Worm (Caenorhabditis elegans) whole organism, L1 larva: ENCODE data around the gene R04E5.9.
A peak's percentile ranks its signal among the peaks of the same experiment; 100 is the strongest.

Source experiments
- C04F5.9 ChIP-seq: sonication (generic microtip); optimal IDR thresholded peaks from 2 replicates; lab custom pipeline; 2016; ENCODE audit warnings: missing genetic modification characterization, missing compliant biosample characterization
- aha-1 ChIP-seq: fragments of 150-350 bp; optimal IDR thresholded peaks from 2 replicates; lab custom pipeline; 2014; ENCODE audit warnings: missing biosample characterization, missing genetic modification characterization
- aly-2 ChIP-seq: fragments of 150-350 bp; optimal IDR thresholded peaks from 2 replicates; lab custom pipeline; 2014; ENCODE audit warnings: missing biosample characterization, missing genetic modification characterization
- blmp-1 ChIP-seq: fragments of 150-350 bp; optimal IDR thresholded peaks from 2 replicates; lab custom pipeline; 2014; ENCODE audit warnings: missing biosample characterization, missing genetic modification characterization
- ceh-8 ChIP-seq: fragments of 200-800 bp; sonication (Bioruptor generic); optimal IDR thresholded peaks from 2 replicates; lab custom pipeline; 2018; ENCODE audit warnings: mild to moderate bottlenecking, missing genetic modification characterization, moderate library complexity, missing compliant biosample characterization
- ces-1 ChIP-seq: fragments of 150-350 bp; optimal IDR thresholded peaks from 2 replicates; lab custom pipeline; 2014; ENCODE audit warnings: missing biosample characterization, missing genetic modification reagents, missing genetic modification characterization
- dpl-1 ChIP-seq, 3 experiments: fragments of 150-350 bp in 2 of 3; sonication (generic microtip) in 1 of 3; optimal IDR thresholded peaks; 2 replicates each; lab custom pipeline; 2014 to 2017; ENCODE audit warnings: missing biosample characterization in 3 of 3, missing genetic modification characterization in 3 of 3, missing genetic modification reagents in 3 of 3
- dsc-1 ChIP-seq: sonication (generic microtip); optimal IDR thresholded peaks from 2 replicates; lab custom pipeline; 2016; ENCODE audit warnings: mild to moderate bottlenecking, missing genetic modification characterization, missing compliant biosample characterization
- efl-1 ChIP-seq, 4 experiments: fragments of 150-350 bp; optimal IDR thresholded peaks in 3 of 4; peaks in 1 of 4; 1 replicate in 1 of 4; 2 replicates in 3 of 4; lab custom pipeline; 2014; ENCODE audit warnings: missing biosample characterization in 2 of 4, missing genetic modification characterization in 2 of 4, missing genetic modification reagents in 2 of 4
- egl-27 ChIP-seq, 2 experiments: fragments of 150-350 bp in 1 of 2; sonication (generic microtip); optimal IDR thresholded peaks; 3 replicates each; lab custom pipeline; 2017 to 2018; ENCODE audit warnings: missing biosample characterization in 2 of 2, missing genetic modification characterization in 2 of 2, missing genetic modification reagents in 2 of 2
- elt-2 ChIP-seq: sonication (generic microtip); optimal IDR thresholded peaks from 2 replicates; lab custom pipeline; 2016; ENCODE audit warnings: missing genetic modification characterization, mild to moderate bottlenecking, inconsistent platforms, missing compliant biosample characterization, missing genetic modification reagents
- elt-3 ChIP-seq, 6 experiments: fragments of 150-350 bp in 1 of 6; sonication (generic microtip); optimal IDR thresholded peaks; 2 replicates each; lab custom pipeline; 2017 to 2018; ENCODE audit warnings: missing biosample characterization in 6 of 6, missing genetic modification characterization in 6 of 6, inconsistent platforms in 1 of 6
- fkh-4 ChIP-seq: sonication (generic microtip); optimal IDR thresholded peaks from 2 replicates; lab custom pipeline; 2016; ENCODE audit warnings: missing compliant biosample characterization, missing genetic modification characterization, borderline replicate concordance
- fos-1 ChIP-seq: fragments of 150-350 bp; optimal IDR thresholded peaks from 2 replicates; lab custom pipeline; 2014; ENCODE audit warnings: missing biosample characterization, missing genetic modification characterization
- hlh-4 ChIP-seq: sonication (generic microtip); optimal IDR thresholded peaks from 2 replicates; lab custom pipeline; 2016; ENCODE audit warnings: mild to moderate bottlenecking, missing genetic modification characterization, missing compliant biosample characterization
- hpl-2 ChIP-seq: fragments of 150-350 bp; optimal IDR thresholded peaks from 2 replicates; lab custom pipeline; 2014; ENCODE audit warnings: missing biosample characterization, missing genetic modification reagents, missing genetic modification characterization
- jun-1 ChIP-seq: fragments of 150-350 bp; optimal IDR thresholded peaks from 2 replicates; lab custom pipeline; 2014; ENCODE audit warnings: missing biosample characterization, missing genetic modification reagents, missing genetic modification characterization
- lin-14 ChIP-seq: fragments of 200-800 bp; sonication (Bioruptor generic); optimal IDR thresholded peaks from 2 replicates; lab custom pipeline; 2018; ENCODE audit warnings: mild to moderate bottlenecking, missing genetic modification characterization, moderate library complexity, missing compliant biosample characterization
- lin-15B ChIP-seq: fragments of 150-350 bp; sonication (generic microtip); optimal IDR thresholded peaks from 3 replicates; lab custom pipeline; 2014; ENCODE audit warnings: missing biosample characterization, missing genetic modification characterization
- lin-35 ChIP-seq, 2 experiments: fragments of 150-350 bp; optimal IDR thresholded peaks; 2 replicates each; lab custom pipeline; 2014; ENCODE audit warnings: missing biosample characterization in 2 of 2, missing genetic modification characterization in 2 of 2, missing genetic modification reagents in 2 of 2
- lir-3 ChIP-seq: sonication (generic microtip); optimal IDR thresholded peaks from 2 replicates; lab custom pipeline; 2016; ENCODE audit warnings: mild to moderate bottlenecking, missing genetic modification characterization, moderate library complexity, missing compliant biosample characterization; ENCODE audit not compliant: poor library complexity
- mef-2 ChIP-seq: fragments of 150-350 bp; optimal IDR thresholded peaks from 2 replicates; lab custom pipeline; 2014; ENCODE audit warnings: missing biosample characterization, missing genetic modification characterization
- nhr-19 ChIP-seq: fragments of 200-800 bp; sonication (Bioruptor generic); conservative IDR thresholded peaks from 2 replicates; pipeline ENCODE4 v1.3.6; 2022; ENCODE audit warnings: missing genetic modification characterization, missing compliant biosample characterization
- nhr-28 ChIP-seq: fragments of 150-350 bp; optimal IDR thresholded peaks from 2 replicates; lab custom pipeline; 2014; ENCODE audit warnings: missing biosample characterization, missing genetic modification characterization
- nhr-77 ChIP-seq: fragments of 150-350 bp; optimal IDR thresholded peaks from 2 replicates; lab custom pipeline; 2014; ENCODE audit warnings: missing biosample characterization, missing genetic modification characterization
- nhr-85 ChIP-seq: sonication (generic microtip); peaks from one replicate; lab custom pipeline; 2016; ENCODE audit warnings: missing genetic modification characterization, inconsistent platforms, missing compliant biosample characterization
- nhr-90 ChIP-seq: sonication (generic microtip); optimal IDR thresholded peaks from 2 replicates; lab custom pipeline; 2016; ENCODE audit warnings: mild to moderate bottlenecking, missing genetic modification characterization, missing compliant biosample characterization; ENCODE audit not compliant: poor library complexity
- pag-3 ChIP-seq: sonication (generic microtip); optimal IDR thresholded peaks from 2 replicates; lab custom pipeline; 2017; ENCODE audit warnings: missing genetic modification characterization, mild to moderate bottlenecking, missing compliant biosample characterization, antibody characterized with exemption, borderline replicate concordance; ENCODE audit not compliant: insufficient read depth
- pax-3 ChIP-seq: fragments of 200-800 bp; sonication (Bioruptor generic); optimal IDR thresholded peaks from 2 replicates; lab custom pipeline; 2018; ENCODE audit warnings: mild to moderate bottlenecking, missing genetic modification characterization, moderate library complexity, missing compliant biosample characterization
- pqm-1 ChIP-seq: sonication (generic microtip); optimal IDR thresholded peaks from 3 replicates; lab custom pipeline; 2017; ENCODE audit warnings: missing biosample characterization, missing genetic modification characterization
- skn-1 ChIP-seq: fragments of 150-350 bp; optimal IDR thresholded peaks from 2 replicates; lab custom pipeline; 2014; ENCODE audit warnings: missing biosample characterization, missing genetic modification characterization
- snpc-4 ChIP-seq: fragments of 150-350 bp; optimal IDR thresholded peaks from 2 replicates; lab custom pipeline; 2014; ENCODE audit warnings: missing biosample characterization, missing genetic modification characterization
- snu-23 ChIP-seq: sonication (generic microtip); optimal IDR thresholded peaks from 2 replicates; lab custom pipeline; 2016; ENCODE audit warnings: missing genetic modification characterization, missing compliant biosample characterization
- swsn-7 ChIP-seq: sonication (generic microtip); optimal IDR thresholded peaks from 2 replicates; lab custom pipeline; 2016; ENCODE audit warnings: missing genetic modification characterization, missing compliant biosample characterization
- tbx-2 ChIP-seq: sonication (generic microtip); optimal IDR thresholded peaks from 2 replicates; lab custom pipeline; 2016; ENCODE audit warnings: missing genetic modification characterization, missing compliant biosample characterization
- tlp-1 ChIP-seq: fragments of 150-350 bp; optimal IDR thresholded peaks from 2 replicates; lab custom pipeline; 2014; ENCODE audit warnings: missing biosample characterization, missing genetic modification characterization
- unc-30 ChIP-seq: sonication (generic microtip); optimal IDR thresholded peaks from 2 replicates; lab custom pipeline; 2017; ENCODE audit warnings: missing biosample characterization, missing genetic modification characterization
- unc-62 ChIP-seq: fragments of 150-350 bp; optimal IDR thresholded peaks from 2 replicates; lab custom pipeline; 2014; ENCODE audit warnings: missing biosample characterization, missing genetic modification reagents, missing genetic modification characterization
- unc-98 ChIP-seq: fragments of 200-800 bp; sonication (Bioruptor generic); IDR thresholded peaks from 2 replicates; pipeline ENCODE4 v1.3.6; 2022; ENCODE audit warnings: missing genetic modification characterization, missing compliant biosample characterization

The R04E5.9 gene

DNA sequence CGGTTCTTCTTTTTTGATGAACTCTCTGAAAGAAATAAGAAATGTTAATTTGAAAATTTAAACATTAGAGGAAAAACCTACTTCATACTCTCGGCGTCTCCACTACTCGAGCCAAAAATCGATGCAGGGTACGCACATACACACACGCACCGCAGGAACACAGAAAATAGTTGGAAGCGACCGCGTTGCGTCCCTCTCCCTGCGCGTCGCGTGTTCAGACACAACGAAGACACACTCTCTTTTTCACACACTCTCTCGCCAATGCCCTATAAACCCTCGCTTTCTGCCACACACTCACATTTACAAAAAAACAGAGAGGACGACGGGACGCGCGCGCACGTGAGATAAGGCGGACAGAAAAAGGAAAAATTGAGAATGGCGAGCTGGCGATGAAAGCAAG, at the start of gene R04E5.9 (continued):
- TF ChIP-seq fkh-4 (tag; lab: Kevin White, UChicago) (no peak), pqm-1 (tag; lab: Kevin White, UChicago) (no peak), efl-1 (optimal IDR thresholded peaks at IDR 0.05; lab: Kevin White, UChicago) (peak; percentile 62 to 80), efl-1 (GFP tag; optimal IDR thresholded peaks at IDR 0.05 in 1 of 2; lab: Kevin White, UChicago) (peak; percentile 47 to 94), tlp-1 (tag; lab: Kevin White, UChicago) (no peak), hlh-4 (tag; lab: Kevin White, UChicago) (no peak), snu-23 (peak; percentile 89), elt-3 (tag; optimal IDR thresholded peaks at IDR 0.05; lab: Kevin White, UChicago) (peak in 2 of 6 experiments; percentile 19 to 20), tbx-2 (tag; lab: Kevin White, UChicago) (peak; percentile 85), hpl-2 (GFP tag; lab: Kevin White, UChicago) (peak; percentile 27), elt-2 (tag; lab: Kevin White, UChicago) (peak; percentile 80), aly-2 (no peak), unc-98 (GFP tag; lab: Robert Waterston, UW) (no peak), mef-2 (tag; lab: Kevin White, UChicago) (peak; percentile 57), nhr-77 (peak; percentile 72), nhr-28 (tag; lab: Kevin White, UChicago) (no peak), unc-62 (GFP tag; lab: Kevin White, UChicago) (no peak), ces-1 (no peak), lin-15B (tag; lab: Kevin White, UChicago) (no peak), dsc-1 (peak; percentile 76), ceh-8 (GFP tag; lab: Kevin White, UChicago) (peak; percentile 13), C04F5.9 (no peak), pax-3 (tag; lab: Kevin White, UChicago) (peak; percentile 68), egl-27 (tag; optimal IDR thresholded peaks at IDR 0.05; lab: Kevin White, UChicago) (peak in 1 of 2 experiments; percentile 57), lir-3 (no peak), pag-3 (no peak), nhr-90 (peak; percentile 64), aha-1 (tag; lab: Kevin White, UChicago) (no peak), fos-1 (peak; percentile 79), skn-1 (tag; lab: Kevin White, UChicago) (peak; percentile 76), snpc-4 (tag; lab: Kevin White, UChicago) (peak; percentile 62), swsn-7 (peak; percentile 87)

ce11 chrX:8859538-8859937, 48.6 kb upstream of the R04E5.9 start:
- peak; percentile 11 for TF ChIP-seq blmp-1 (tag; lab: Kevin White, UChicago)
- TF ChIP-seq efl-1 (optimal IDR thresholded peaks at IDR 0.05; lab: Kevin White, UChicago): peak; percentile 32 to 46
- TF ChIP-seq efl-1 (GFP tag; optimal IDR thresholded peaks at IDR 0.05 in 1 of 2; lab: Kevin White, UChicago): peak; percentile 52 to 92
- no peak for TF ChIP-seq aly-2
- TF ChIP-seq lin-35 (GFP tag; optimal IDR thresholded peaks at IDR 0.05; lab: Kevin White, UChicago): peak in 1 of 2 experiments; percentile 68
- TF ChIP-seq dpl-1 (GFP tag; optimal IDR thresholded peaks at IDR 0.05; lab: Kevin White, UChicago): peak; percentile 39 to 56 (median 50)
- TF ChIP-seq jun-1 (tag; lab: Kevin White, UChicago): no peak
- TF ChIP-seq mef-2 (tag; lab: Kevin White, UChicago): no peak

DNA sequence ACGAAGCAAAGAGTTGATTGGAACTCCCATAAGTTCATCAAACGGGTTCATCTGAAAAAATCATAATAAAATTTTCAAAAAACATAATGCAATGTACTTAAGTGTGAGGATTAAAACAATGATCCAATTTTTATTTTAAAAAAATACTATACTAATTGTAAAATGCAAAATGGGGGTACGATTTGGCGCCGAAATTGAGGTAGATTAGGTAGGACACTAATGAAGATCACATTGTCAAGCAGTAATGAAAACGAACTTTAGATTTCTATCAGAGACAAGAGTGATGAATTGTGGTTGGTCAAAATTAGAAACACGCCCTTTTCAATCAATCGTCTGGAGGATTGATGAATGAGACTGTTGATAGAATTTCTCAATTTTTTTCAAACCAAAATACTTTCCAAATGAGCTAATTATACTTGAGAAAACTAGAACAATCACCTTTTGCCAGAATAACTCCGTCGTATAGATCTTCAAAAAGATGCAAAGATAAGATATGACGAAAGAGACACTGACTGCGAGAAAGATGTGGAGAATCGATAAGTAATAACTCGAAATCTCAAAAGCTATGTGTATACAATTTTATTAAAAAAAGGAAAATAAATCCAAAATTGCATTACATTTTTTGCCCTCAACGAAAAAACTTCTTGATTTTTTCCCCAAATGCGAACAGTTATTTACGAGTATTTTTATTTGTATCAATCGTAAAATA, 47.1 kb upstream of the R04E5.9 start, which contains the start of gene C06E2.5:
TSS of gene C06E2.5 (minus strand) at position 51 of the 709 bp plus-strand sequence.
- no peak for TF ChIP-seq unc-30 (tag; lab: Kevin White, UChicago)
- no peak for TF ChIP-seq unc-62 (GFP tag; lab: Kevin White, UChicago)
- TF ChIP-seq nhr-19 (GFP tag; lab: Robert Waterston, UW): no peak
- TF ChIP-seq ces-1: no peak
- TF ChIP-seq lin-14 (GFP tag; lab: Kevin White, UChicago): peak; percentile 33
- peak; percentile 80 for TF ChIP-seq nhr-85
